Fruit fly (Drosophila melanogaster) whole organism, embryonic: Measurements from ENCODE around the gene Pxn.

ENCODE experiments used
- Aef1 ChIP-seq: fragments of 200-800 bp; sonication (Bioruptor generic); IDR thresholded peaks from 3 replicates; pipeline ENCODE4 v1.3.6; 2022; ENCODE audit warnings: missing biosample characterization, missing genetic modification characterization
- CG10147 ChIP-seq: fragments of 200-800 bp; sonication (Bioruptor generic); optimal IDR thresholded peaks from 2 replicates; lab custom pipeline; 2019; ENCODE audit warnings: missing biosample characterization, mild to moderate bottlenecking, missing genetic modification characterization, moderate library complexity
- CG10267 ChIP-seq: fragments of 200-800 bp; sonication (Bioruptor generic); optimal IDR thresholded peaks from 2 replicates; lab custom pipeline; 2018; ENCODE audit warnings: missing biosample characterization, mild to moderate bottlenecking, missing genetic modification characterization, moderate library complexity
- CG10366 ChIP-seq: fragments of 200-800 bp; sonication (Bioruptor generic); IDR thresholded peaks from 2 replicates; pipeline ENCODE4 v1.3.6; 2022; ENCODE audit warnings: missing biosample characterization, missing genetic modification characterization
- CG13775 ChIP-seq: fragments of 200-800 bp; sonication (Bioruptor generic); optimal IDR thresholded peaks from 3 replicates; lab custom pipeline; 2017; ENCODE audit warnings: missing biosample characterization, mild to moderate bottlenecking, missing genetic modification characterization
- CG14050 ChIP-seq: fragments of 200-800 bp; sonication (Bioruptor generic); IDR thresholded peaks from 3 replicates; pipeline ENCODE4 v1.3.6; 2022; ENCODE audit warnings: missing biosample characterization, missing genetic modification characterization
- CG16863 ChIP-seq: fragments of 200-800 bp; sonication (Bioruptor generic); optimal IDR thresholded peaks from 3 replicates; lab custom pipeline; 2016; ENCODE audit warnings: missing biosample characterization, missing genetic modification characterization
- CG17328 ChIP-seq: fragments of 200-800 bp; sonication (Bioruptor generic); IDR thresholded peaks from 2 replicates; pipeline ENCODE4 v1.3.6; 2022; ENCODE audit warnings: missing biosample characterization, missing genetic modification characterization
- CG2678 ChIP-seq: fragments of 200-800 bp; sonication (Bioruptor generic); optimal IDR thresholded peaks from 3 replicates; lab custom pipeline; 2019; ENCODE audit warnings: missing biosample characterization, mild to moderate bottlenecking, missing genetic modification characterization, moderate library complexity
- CG2875 ChIP-seq: fragments of 200-800 bp; sonication (Bioruptor generic); optimal IDR thresholded peaks from 2 replicates; lab custom pipeline; 2017; ENCODE audit warnings: missing biosample characterization, mild to moderate bottlenecking, missing genetic modification characterization, missing genetic modification reagents
- CG30403 ChIP-seq: fragments of 200-800 bp; sonication (Bioruptor generic); optimal IDR thresholded peaks from 3 replicates; lab custom pipeline; 2016; ENCODE audit warnings: missing biosample characterization, missing genetic modification characterization
- CG32532 ChIP-seq: fragments of 200-800 bp; sonication (Bioruptor generic); IDR thresholded peaks from 2 replicates; pipeline ENCODE4 v1.3.6; 2022; ENCODE audit warnings: missing biosample characterization, missing genetic modification characterization
- CG32772 ChIP-seq: fragments of 200-800 bp; sonication (Bioruptor generic); IDR thresholded peaks from 2 replicates; pipeline ENCODE4 v1.3.6; 2022; ENCODE audit warnings: missing biosample characterization, missing genetic modification characterization
- CG33557 ChIP-seq: fragments of 200-800 bp; sonication (Bioruptor generic); optimal IDR thresholded peaks from 2 replicates; lab custom pipeline; 2019; ENCODE audit warnings: missing biosample characterization, mild to moderate bottlenecking, missing genetic modification characterization, moderate library complexity
- CG43689 ChIP-seq: fragments of 200-800 bp; sonication (Bioruptor generic); IDR thresholded peaks from 2 replicates; pipeline ENCODE4 v1.3.6; 2022; ENCODE audit warnings: missing biosample characterization, missing genetic modification characterization
- CG4404 ChIP-seq: fragments of 200-800 bp; sonication (Bioruptor generic); IDR thresholded peaks from 2 replicates; pipeline ENCODE4 v1.3.6; 2022; ENCODE audit warnings: missing biosample characterization, missing genetic modification characterization
- CG4424 ChIP-seq: fragments of 200-800 bp; sonication (Bioruptor generic); optimal IDR thresholded peaks from 3 replicates; lab custom pipeline; 2016; ENCODE audit warnings: missing biosample characterization, missing genetic modification characterization
- CG4617 ChIP-seq: fragments of 200-800 bp; sonication (Bioruptor generic); optimal IDR thresholded peaks from 3 replicates; lab custom pipeline; 2016; ENCODE audit warnings: missing biosample characterization, missing genetic modification characterization, borderline replicate concordance
- CG6791 ChIP-seq: fragments of 200-800 bp; sonication (Bioruptor generic); IDR thresholded peaks from 3 replicates; pipeline ENCODE4 v1.3.6; 2022; ENCODE audit warnings: missing biosample characterization, missing genetic modification characterization; ENCODE audit not compliant: partially characterized antibody
- CG7271 ChIP-seq: fragments of 200-800 bp; sonication (Bioruptor generic); optimal IDR thresholded peaks from 2 replicates; lab custom pipeline; 2018; ENCODE audit warnings: missing biosample characterization, mild to moderate bottlenecking, missing genetic modification characterization, moderate library complexity
- CG7357 ChIP-seq: fragments of 200-800 bp; sonication (Bioruptor generic); IDR thresholded peaks from 3 replicates; pipeline ENCODE4 v1.3.6; 2022; ENCODE audit warnings: missing biosample characterization, missing genetic modification characterization
- CG7372 ChIP-seq: fragments of 200-800 bp; sonication (Bioruptor generic); IDR thresholded peaks from 2 replicates; pipeline ENCODE4 v1.3.6; 2022; ENCODE audit warnings: missing biosample characterization, missing genetic modification characterization
- CG7556 ChIP-seq: fragments of 200-800 bp; sonication (Bioruptor generic); optimal IDR thresholded peaks from 2 replicates; lab custom pipeline; 2017; ENCODE audit warnings: missing biosample characterization, mild to moderate bottlenecking, missing genetic modification characterization
- CG9437 ChIP-seq: fragments of 200-800 bp; sonication (Bioruptor generic); optimal IDR thresholded peaks from 2 replicates; lab custom pipeline; 2018; ENCODE audit warnings: missing biosample characterization, mild to moderate bottlenecking, missing genetic modification characterization
- CG9727 ChIP-seq: fragments of 200-800 bp; sonication (Bioruptor generic); optimal IDR thresholded peaks from 3 replicates; lab custom pipeline; 2017; ENCODE audit warnings: missing biosample characterization, mild to moderate bottlenecking, missing genetic modification characterization
- CG9817 ChIP-seq: fragments of 200-800 bp; sonication (Bioruptor generic); optimal IDR thresholded peaks from 2 replicates; lab custom pipeline; 2018; ENCODE audit warnings: missing biosample characterization, mild to moderate bottlenecking, missing genetic modification characterization, moderate library complexity
- CG9876 ChIP-seq: fragments of 200-800 bp; sonication (Bioruptor generic); optimal IDR thresholded peaks from 2 replicates; lab custom pipeline; 2016; ENCODE audit warnings: missing biosample characterization, missing genetic modification characterization
- Dek ChIP-seq: fragments of 200-800 bp; sonication (Bioruptor generic); optimal IDR thresholded peaks from 3 replicates; lab custom pipeline; 2019; ENCODE audit warnings: missing biosample characterization, mild to moderate bottlenecking, missing genetic modification characterization, moderate library complexity
- Doc2 ChIP-seq: fragments of 200-800 bp; sonication (Bioruptor generic); IDR thresholded peaks from 2 replicates; pipeline ENCODE4 v1.3.6; 2022; ENCODE audit warnings: missing biosample characterization, missing genetic modification characterization
- Elba2 ChIP-seq: fragments of 200-800 bp; sonication (Bioruptor generic); optimal IDR thresholded peaks from 3 replicates; lab custom pipeline; 2016; ENCODE audit warnings: missing biosample characterization, missing genetic modification characterization
- HmgD ChIP-seq: fragments of 200-800 bp; sonication (Bioruptor generic); optimal IDR thresholded peaks from 3 replicates; lab custom pipeline; 2016; ENCODE audit warnings: missing biosample characterization, missing genetic modification characterization
- Hr3 ChIP-seq: fragments of 200-800 bp; sonication (Bioruptor generic); optimal IDR thresholded peaks from 3 replicates; lab custom pipeline; 2016; ENCODE audit warnings: missing biosample characterization, missing genetic modification characterization
- Hr51 ChIP-seq, 2 experiments: fragments of 200-800 bp; sonication (Bioruptor generic); optimal IDR thresholded peaks; 2 replicates in 1 of 2; 3 replicates in 1 of 2; lab custom pipeline; 2016 to 2018; ENCODE audit warnings: missing biosample characterization in 2 of 2, missing genetic modification characterization in 2 of 2, mild to moderate bottlenecking in 1 of 2, moderate library complexity in 1 of 2
- Nf-YA ChIP-seq: fragments of 200-800 bp; sonication (Bioruptor generic); IDR thresholded peaks from 2 replicates; pipeline ENCODE4 v1.3.6; 2022; ENCODE audit warnings: missing biosample characterization, missing genetic modification characterization
- Oli ChIP-seq: fragments of 200-800 bp; sonication (Bioruptor generic); optimal IDR thresholded peaks from 2 replicates; lab custom pipeline; 2018; ENCODE audit warnings: missing biosample characterization, mild to moderate bottlenecking, missing genetic modification characterization, moderate library complexity
- Spps ChIP-seq: fragments of 200-800 bp; sonication (Bioruptor generic); optimal IDR thresholded peaks from 2 replicates; lab custom pipeline; 2018; ENCODE audit warnings: missing biosample characterization, mild to moderate bottlenecking, missing genetic modification characterization
- Xrp1 ChIP-seq: fragments of 200-800 bp; sonication (Bioruptor generic); IDR thresholded peaks from 2 replicates; pipeline ENCODE4 v1.3.6; 2022; ENCODE audit warnings: missing biosample characterization, missing genetic modification characterization
- ase ChIP-seq: fragments of 200-800 bp; sonication (Bioruptor generic); IDR thresholded peaks from 3 replicates; pipeline ENCODE4 v1.3.6; 2022; ENCODE audit warnings: missing biosample characterization, missing genetic modification characterization
- az2 ChIP-seq: fragments of 200-800 bp; sonication (Bioruptor generic); optimal IDR thresholded peaks from 3 replicates; lab custom pipeline; 2016; ENCODE audit warnings: missing biosample characterization, missing genetic modification characterization
- fd96Cb ChIP-seq: fragments of 200-800 bp; sonication (Bioruptor generic); optimal IDR thresholded peaks from 2 replicates; lab custom pipeline; 2018; ENCODE audit warnings: missing biosample characterization, mild to moderate bottlenecking, missing genetic modification characterization, moderate library complexity
- fru ChIP-seq: fragments of >200 bp; optimal IDR thresholded peaks from 2 replicates; lab custom pipeline; 2017
- grau ChIP-seq: fragments of 200-800 bp; optimal IDR thresholded peaks from 3 replicates; lab custom pipeline; 2019; ENCODE audit warnings: missing biosample characterization, mild to moderate bottlenecking, missing genetic modification characterization, moderate library complexity
- hkb ChIP-seq, 2 experiments: fragments of 200-800 bp in 1 of 2; fragments of >200 bp in 1 of 2; sonication (Bioruptor generic) in 1 of 2; IDR thresholded peaks in 1 of 2; optimal IDR thresholded peaks in 1 of 2; 2 replicates each; pipeline versions ENCODE4 v1.3.6 to Lab custom; 2017 to 2022; ENCODE audit warnings: missing biosample characterization in 1 of 2, missing genetic modification characterization in 1 of 2
- kay ChIP-seq: fragments of 200-800 bp; sonication (Bioruptor generic); optimal IDR thresholded peaks from 2 replicates; lab custom pipeline; 2016; ENCODE audit warnings: missing biosample characterization, missing genetic modification characterization
- ken ChIP-seq: fragments of 200-800 bp; sonication (Bioruptor generic); IDR thresholded peaks from 3 replicates; pipeline ENCODE4 v1.3.6; 2022; ENCODE audit warnings: missing biosample characterization, missing genetic modification characterization
- lmd ChIP-seq: fragments of 200-800 bp; sonication (Bioruptor generic); IDR thresholded peaks from 2 replicates; pipeline ENCODE4 v1.3.6; 2022; ENCODE audit warnings: missing biosample characterization, missing genetic modification characterization
- pros ChIP-seq: fragments of 200-800 bp; sonication (Bioruptor generic); optimal IDR thresholded peaks from 3 replicates; lab custom pipeline; 2019; ENCODE audit warnings: missing biosample characterization, mild to moderate bottlenecking, missing genetic modification characterization, moderate library complexity
- ssp ChIP-seq: fragments of 200-800 bp; sonication (Bioruptor generic); IDR thresholded peaks from 2 replicates; pipeline ENCODE4 v1.3.6; 2022; ENCODE audit warnings: missing biosample characterization, missing genetic modification characterization
- ttk ChIP-seq: fragments of 200-800 bp; sonication (Bioruptor generic); IDR thresholded peaks from 2 replicates; pipeline ENCODE4 v2.1.2; 2022; ENCODE audit warnings: missing biosample characterization, missing genetic modification characterization
- vvl ChIP-seq: fragments of 200-800 bp; sonication (Bioruptor generic); IDR thresholded peaks from 2 replicates; pipeline ENCODE4 v1.3.6; 2022; ENCODE audit warnings: missing biosample characterization, missing genetic modification characterization

Gene Pxn

dm6 chr3L:2651800-2652199 lies 21.9 kb upstream of the Pxn start, which contains the start of the genes ProRS-m, CG42304 and Snup (continued):
- TF ChIP-seq CG7556 (GFP tag; lab: Kevin White, UChicago), result peak; percentile 29
- TF ChIP-seq CG33557 (GFP tag; lab: Kevin White, UChicago), result peak; percentile 29
- TF ChIP-seq CG32532, result peak; percentile 72
- TF ChIP-seq fru, result no peak
- TF ChIP-seq CG14050 (GFP tag; lab: Robert Waterston, UW), result peak; percentile 31; the same call in 2 of the 3 replicates
- TF ChIP-seq CG7357 (GFP tag; lab: Robert Waterston, UW), result peak; percentile 40; the same call in 1 of the 3 replicates
- no peak; the same call in 2 of the 3 replicates for TF ChIP-seq ken (GFP tag; lab: Robert Waterston, UW)
- TF ChIP-seq grau (tag; lab: Kevin White, UChicago), result no peak
- no peak for TF ChIP-seq Doc2 (GFP tag; lab: Robert Waterston, UW)
- no peak for TF ChIP-seq hkb (optimal IDR thresholded peaks at IDR 0.05; lab: Kevin White, UChicago)
- peak; percentile 63; the same call in 1 of the 2 replicates for TF ChIP-seq hkb (GFP tag; IDR thresholded peaks at IDR 0.05; lab: Robert Waterston, UW)
- peak; percentile 61 for TF ChIP-seq CG10366 (GFP tag; lab: Robert Waterston, UW)
- TF ChIP-seq CG7271, result peak; percentile 54
- TF ChIP-seq Hr51 (GFP tag; optimal IDR thresholded peaks at IDR 0.05; lab: Kevin White, UChicago), result peak in 1 of 2 experiments; percentile 56
- TF ChIP-seq CG9817 (tag; lab: Kevin White, UChicago), result no peak
- peak; percentile 86 for TF ChIP-seq vvl (GFP tag; lab: Robert Waterston, UW)
- no peak for TF ChIP-seq HmgD (GFP tag; lab: Kevin White, UChicago)
- peak; percentile 77 for TF ChIP-seq ssp (GFP tag; lab: Robert Waterston, UW)
- no peak for TF ChIP-seq CG2678
- TF ChIP-seq Elba2, result no peak
- TF ChIP-seq ttk (GFP tag; lab: Robert Waterston, UW), result peak; percentile 78
- TF ChIP-seq CG10147, result peak; percentile 34
- peak; percentile 37 for TF ChIP-seq CG30403 (GFP tag; lab: Kevin White, UChicago)
- peak; percentile 32; the same call in 1 of the 3 replicates for TF ChIP-seq ase
- TF ChIP-seq CG4424 (GFP tag; lab: Kevin White, UChicago), result no peak
- TF ChIP-seq kay, result no peak
- peak; percentile 22 for TF ChIP-seq az2 (GFP tag; lab: Kevin White, UChicago)
- TF ChIP-seq CG43689 (GFP tag; lab: Robert Waterston, UW), result peak; percentile 42; the same call in 1 of the 2 replicates
- TF ChIP-seq CG17328 (GFP tag; lab: Robert Waterston, UW), result peak; percentile 54; the same call in 1 of the 2 replicates
- no peak for TF ChIP-seq CG16863
- peak; percentile 56 for TF ChIP-seq CG9727 (GFP tag; lab: Kevin White, UChicago)
- peak; percentile 75 for TF ChIP-seq CG32772 (GFP tag; lab: Robert Waterston, UW)
- TF ChIP-seq Aef1 (GFP tag; lab: Robert Waterston, UW), result peak; percentile 77
- TF ChIP-seq CG10267 (tag; lab: Kevin White, UChicago), result peak; percentile 63
- no peak for TF ChIP-seq CG6791
- TF ChIP-seq CG9437 (GFP tag; lab: Kevin White, UChicago), result peak; percentile 30
- TF ChIP-seq lmd (GFP tag; lab: Robert Waterston, UW), result peak; percentile 53; the same call in 1 of the 2 replicates
- peak; percentile 13 for TF ChIP-seq Spps (tag; lab: Kevin White, UChicago)
- peak; percentile 58 for TF ChIP-seq Hr3
- TF ChIP-seq CG9876 (GFP tag; lab: Kevin White, UChicago), result no peak
- TF ChIP-seq Dek (tag; lab: Kevin White, UChicago), result peak; percentile 50
- TF ChIP-seq pros, result no peak
- no peak for TF ChIP-seq CG2875
- peak; percentile 16 for TF ChIP-seq Oli (tag; lab: Kevin White, UChicago)
- peak; percentile 47 for TF ChIP-seq fd96Cb (tag; lab: Kevin White, UChicago)
- peak; percentile 56; the same call in 1 of the 2 replicates for TF ChIP-seq CG7372 (GFP tag; lab: Robert Waterston, UW)
- TF ChIP-seq Xrp1, result peak; percentile 71; the same call in 1 of the 2 replicates
- TF ChIP-seq CG13775 (GFP tag; lab: Kevin White, UChicago), result peak; percentile 45
- peak; percentile 36 for TF ChIP-seq CG4617 (GFP tag; lab: Kevin White, UChicago)
- peak; percentile 59 for TF ChIP-seq CG4404
- TF ChIP-seq Nf-YA, result peak; percentile 42; the same call in 1 of the 2 replicates
